Fruit fly (Drosophila melanogaster): ENCODE measurements around the gene CanA1.

CanA1 gene

dm6 chr3R:31053784-31054221 lies 14.6 kb downstream of the CanA1 start, which contains the start of gene Chchd3:
Gene Chchd3, minus strand, starts transcription at chr3R:31053915.
- TF ChIP-seq CG3995 (GFP tag; optimal IDR thresholded peaks at IDR 0.05) (peak; percentile 73), pita (GFP tag; optimal IDR thresholded peaks at IDR 0.05) (no peak), corto (GFP tag; optimal IDR thresholded peaks at IDR 0.05) (no peak), CG11696 (GFP tag; IDR thresholded peaks at IDR 0.05) (no peak), CG6683 (GFP tag; optimal IDR thresholded peaks at IDR 0.05) (no peak), CG18764 (GFP tag; optimal IDR thresholded peaks at IDR 0.05) (no peak), repo (GFP tag; optimal IDR thresholded peaks at IDR 0.05) (peak; percentile 7), Med (GFP tag) (peak; percentile 80), Trl (optimal IDR thresholded peaks at IDR 0.05) (peak in 1 of 2 experiments; percentile 18), Trl (GFP tag; optimal IDR thresholded peaks at IDR 0.05) (peak; percentile 2), bbx (GFP tag; IDR thresholded peaks at IDR 0.05; ENCODE audit: partially characterized antibody) (peak; percentile 36), CG6791 (GFP tag; IDR thresholded peaks at IDR 0.05; ENCODE audit: partially characterized antibody) (peak; percentile 44; the same call in 2 of the 3 replicates), gfzf (GFP tag; optimal IDR thresholded peaks at IDR 0.05) (peak; percentile 92), hb (GFP tag; IDR thresholded peaks at IDR 0.05; ENCODE audit: partially characterized antibody) (no peak), CG2120 (GFP tag; optimal IDR thresholded peaks at IDR 0.05) (peak; percentile 18), Hmr (GFP tag; optimal IDR thresholded peaks at IDR 0.05) (peak; percentile 55), CG34422 (GFP tag; IDR thresholded peaks at IDR 0.05) (peak; percentile 54; the same call in 1 of the 3 replicates), stwl (tag; optimal IDR thresholded peaks at IDR 0.05) (peak; percentile 87), CG33213 (GFP tag; optimal IDR thresholded peaks at IDR 0.05) (peak; percentile 55), CG12659 (GFP tag; optimal IDR thresholded peaks at IDR 0.05) (peak; percentile 58), Stat92E (GFP tag; optimal IDR thresholded peaks at IDR 0.05) (peak in 1 of 3 experiments; percentile 68), CG11456 (GFP tag; IDR thresholded peaks at IDR 0.05) (no peak), CG33557 (GFP tag; optimal IDR thresholded peaks at IDR 0.05) (peak; percentile 1), CG15073 (GFP tag; optimal IDR thresholded peaks at IDR 0.05) (no peak), D (optimal IDR thresholded peaks at IDR 0.05) (peak; percentile 62), D (GFP tag; optimal IDR thresholded peaks at IDR 0.05) (no peak), maf-S (GFP tag; optimal IDR thresholded peaks at IDR 0.05) (peak; percentile 29), CG12391 (tag; optimal IDR thresholded peaks at IDR 0.05) (peak; percentile 24), fd102C (GFP tag; optimal IDR thresholded peaks at IDR 0.05) (no peak), CG13424 (tag; optimal IDR thresholded peaks at IDR 0.05) (peak; percentile 25), NFAT (GFP tag; IDR thresholded peaks at IDR 0.05) (peak; percentile 20; the same call in 1 of the 2 replicates), HmgZ (tag; optimal IDR thresholded peaks at IDR 0.05) (peak; percentile 38), HLH54F (GFP tag; optimal IDR thresholded peaks at IDR 0.05) (peak; percentile 35), row (GFP tag; IDR thresholded peaks at IDR 0.05) (peak; percentile 69), dpn (GFP tag; optimal IDR thresholded peaks at IDR 0.05) (peak; percentile 11 to 55), CG17186 (GFP tag; optimal IDR thresholded peaks at IDR 0.05) (peak; percentile 21), chinmo (GFP tag; IDR thresholded peaks at IDR 0.05; ENCODE audit: partially characterized antibody) (0 out of 4 replicates have a peak, but pooled peaks have one; percentile 9), lilli (GFP tag; optimal IDR thresholded peaks at IDR 0.05) (peak; percentile 15), nerfin-1 (tag; optimal IDR thresholded peaks at IDR 0.05) (peak; percentile 30), Xrp1 (GFP tag; IDR thresholded peaks at IDR 0.05) (no peak), CG34224 (GFP tag; IDR thresholded peaks at IDR 0.05; ENCODE audit: partially characterized antibody) (peak; percentile 31; the same call in 2 of the 3 replicates), CG13287 (GFP tag; IDR thresholded peaks at IDR 0.05; ENCODE audit: partially characterized antibody) (peak; percentile 54; the same call in 1 of the 2 replicates), YL-1 (GFP tag; optimal IDR thresholded peaks at IDR 0.05) (peak; percentile 83), run (tag; optimal IDR thresholded peaks at IDR 0.05) (no peak), D19B (GFP tag; optimal IDR thresholded peaks at IDR 0.05) (no peak), Hey (tag; optimal IDR thresholded peaks at IDR 0.05) (no peak), CG16815 (GFP tag; optimal IDR thresholded peaks at IDR 0.05) (no peak), slbo (GFP tag; IDR thresholded peaks at IDR 0.05) (peak; percentile 43; the same call in 1 of the 2 replicates), knrl (GFP tag; IDR thresholded peaks at IDR 0.05; ENCODE audit: partially characterized antibody) (peak; percentile 31; the same call in 1 of the 3 replicates)

Measured in whole organism, embryonic.